Fruit fly (Drosophila melanogaster) whole organism, prepupa: ENCODE data around the gene Snoo.

Experiments used
- Blimp-1 ChIP-seq: fragments of 200-800 bp; sonication (Bioruptor generic); optimal IDR thresholded peaks from 3 replicates; lab custom pipeline; 2017; ENCODE audit warnings: missing biosample characterization, missing genetic modification characterization, mild to moderate bottlenecking, moderate library complexity, missing genetic modification reagents
- CG10631 ChIP-seq: fragments of 200-800 bp; sonication (Bioruptor generic); optimal IDR thresholded peaks from 2 replicates; lab custom pipeline; 2016; ENCODE audit warnings: missing biosample characterization, missing genetic modification characterization
- CG11294 ChIP-seq: fragments of 200-800 bp; sonication (Bioruptor generic); IDR thresholded peaks from 2 replicates; pipeline ENCODE4 v1.3.6; 2022; ENCODE audit warnings: missing biosample characterization, missing genetic modification characterization
- CG11762 ChIP-seq: fragments of 200-800 bp; sonication (Bioruptor generic); optimal IDR thresholded peaks from 3 replicates; lab custom pipeline; 2016; ENCODE audit warnings: missing biosample characterization, missing genetic modification characterization; ENCODE audit not compliant: insufficient read depth
- CG11902 ChIP-seq: fragments of 200-800 bp; sonication (Bioruptor generic); optimal IDR thresholded peaks from 3 replicates; lab custom pipeline; 2016; ENCODE audit warnings: missing biosample characterization, missing genetic modification characterization
- CG15336 ChIP-seq: fragments of 200-800 bp; sonication (Bioruptor generic); IDR thresholded peaks from 2 replicates; pipeline ENCODE4 v1.3.6; 2022; ENCODE audit warnings: missing biosample characterization, missing genetic modification characterization
- CG1621 ChIP-seq: fragments of 200-800 bp; sonication (Bioruptor generic); optimal IDR thresholded peaks from 3 replicates; lab custom pipeline; 2018; ENCODE audit warnings: missing biosample characterization, mild to moderate bottlenecking, missing genetic modification characterization
- CG16779 ChIP-seq: fragments of 200-800 bp; sonication (Bioruptor generic); optimal IDR thresholded peaks from 3 replicates; lab custom pipeline; 2017; ENCODE audit warnings: missing biosample characterization, mild to moderate bottlenecking, missing genetic modification characterization
- CG3032 ChIP-seq: fragments of 200-800 bp; optimal IDR thresholded peaks from 2 replicates; lab custom pipeline; 2019; ENCODE audit warnings: missing biosample characterization, mild to moderate bottlenecking, missing genetic modification characterization, moderate library complexity
- CG31627 ChIP-seq: fragments of 200-800 bp; sonication (Bioruptor generic); optimal IDR thresholded peaks from 3 replicates; lab custom pipeline; 2016; ENCODE audit warnings: missing biosample characterization, missing genetic modification characterization
- CG34406 ChIP-seq: fragments of 200-800 bp; sonication (Bioruptor generic); optimal IDR thresholded peaks from 3 replicates; lab custom pipeline; 2016; ENCODE audit warnings: missing biosample characterization, missing genetic modification characterization
- CG3919 ChIP-seq: fragments of 200-800 bp; sonication (Bioruptor generic); optimal IDR thresholded peaks from 3 replicates; lab custom pipeline; 2016; ENCODE audit warnings: missing biosample characterization, missing genetic modification characterization
- CG4318 ChIP-seq: fragments of 200-800 bp; sonication (Bioruptor generic); optimal IDR thresholded peaks from 3 replicates; lab custom pipeline; 2017; ENCODE audit warnings: missing biosample characterization, mild to moderate bottlenecking, missing genetic modification characterization
- CG6163 ChIP-seq: fragments of 200-800 bp; sonication (Bioruptor generic); IDR thresholded peaks from 3 replicates; pipeline ENCODE4 v1.3.6; 2022; ENCODE audit warnings: missing biosample characterization, missing genetic modification characterization
- CG6276 ChIP-seq: fragments of 200-800 bp; sonication (Bioruptor generic); optimal IDR thresholded peaks from 2 replicates; lab custom pipeline; 2017; ENCODE audit warnings: missing biosample characterization, mild to moderate bottlenecking, missing genetic modification characterization
- CG6792 ChIP-seq: fragments of 200-800 bp; sonication (Bioruptor generic); optimal IDR thresholded peaks from 3 replicates; lab custom pipeline; 2016; ENCODE audit warnings: missing biosample characterization, missing genetic modification characterization
- CG6808 ChIP-seq: fragments of 200-800 bp; sonication (Bioruptor generic); optimal IDR thresholded peaks from 3 replicates; lab custom pipeline; 2017; ENCODE audit warnings: missing biosample characterization, missing genetic modification characterization, mild to moderate bottlenecking, moderate library complexity, missing genetic modification reagents
- CG6854 ChIP-seq: fragments of 200-800 bp; sonication (Bioruptor generic); optimal IDR thresholded peaks from 2 replicates; lab custom pipeline; 2017; ENCODE audit warnings: missing biosample characterization, mild to moderate bottlenecking, missing genetic modification characterization
- CG7368 ChIP-seq: fragments of 200-800 bp; sonication (Bioruptor generic); optimal IDR thresholded peaks from 3 replicates; lab custom pipeline; 2016; ENCODE audit warnings: missing biosample characterization, missing genetic modification characterization
- CG8119 ChIP-seq: fragments of 200-800 bp; sonication (Bioruptor generic); IDR thresholded peaks from 3 replicates; pipeline ENCODE4 v1.3.6; 2022; ENCODE audit warnings: missing biosample characterization, missing genetic modification characterization
- CG8319 ChIP-seq: fragments of 200-800 bp; sonication (Bioruptor generic); optimal IDR thresholded peaks from 3 replicates; lab custom pipeline; 2016; ENCODE audit warnings: missing biosample characterization, missing genetic modification characterization
- CG8632 ChIP-seq: fragments of 200-800 bp; sonication (Bioruptor generic); optimal IDR thresholded peaks from 3 replicates; lab custom pipeline; 2016; ENCODE audit warnings: missing biosample characterization, missing genetic modification characterization
- CG9139 ChIP-seq: fragments of 200-800 bp; sonication (Bioruptor generic); optimal IDR thresholded peaks from 3 replicates; lab custom pipeline; 2017; ENCODE audit warnings: missing biosample characterization, mild to moderate bottlenecking, missing genetic modification characterization
- Eip75B ChIP-seq: fragments of 200-800 bp; sonication (Bioruptor generic); optimal IDR thresholded peaks from 3 replicates; lab custom pipeline; 2016; ENCODE audit warnings: missing biosample characterization, missing genetic modification characterization
- Eip78C ChIP-seq: fragments of 200-800 bp; sonication (Bioruptor generic); peaks from one replicate; lab custom pipeline; 2016; ENCODE audit warnings: missing biosample characterization, missing genetic modification characterization
- Eip93F ChIP-seq: fragments of 200-800 bp; sonication (Bioruptor generic); optimal IDR thresholded peaks from 2 replicates; lab custom pipeline; 2016; ENCODE audit warnings: missing biosample characterization, mild to moderate bottlenecking, missing genetic modification characterization
- Ets21C ChIP-seq: fragments of 200-800 bp; sonication (Bioruptor generic); optimal IDR thresholded peaks from 3 replicates; lab custom pipeline; 2016; ENCODE audit warnings: missing biosample characterization, missing genetic modification characterization
- Ets96B ChIP-seq: fragments of 200-800 bp; optimal IDR thresholded peaks from 2 replicates; lab custom pipeline; 2019; ENCODE audit warnings: missing biosample characterization, mild to moderate bottlenecking, missing genetic modification characterization, moderate library complexity
- Gug ChIP-seq: fragments of 200-800 bp; sonication (Bioruptor generic); IDR thresholded peaks from 2 replicates; pipeline ENCODE4 v1.3.6; 2022; ENCODE audit warnings: missing biosample characterization, missing genetic modification characterization
- Hr38 ChIP-seq: sonication (Bioruptor generic); optimal IDR thresholded peaks from 2 replicates; lab custom pipeline; 2016; ENCODE audit warnings: missing biosample characterization, missing genetic modification characterization
- Hr39 ChIP-seq: fragments of 200-800 bp; sonication (Bioruptor generic); optimal IDR thresholded peaks from 2 replicates; lab custom pipeline; 2016; ENCODE audit warnings: missing biosample characterization, missing genetic modification characterization
- Hr4 ChIP-seq: fragments of 200-800 bp; sonication (Bioruptor generic); optimal IDR thresholded peaks from 3 replicates; lab custom pipeline; 2016; ENCODE audit warnings: missing biosample characterization, missing genetic modification characterization
- Lpt ChIP-seq: fragments of 200-800 bp; sonication (Bioruptor generic); optimal IDR thresholded peaks from 3 replicates; lab custom pipeline; 2016; ENCODE audit warnings: missing biosample characterization, missing genetic modification characterization
- Met ChIP-seq: fragments of 200-800 bp; sonication (Bioruptor generic); optimal IDR thresholded peaks from 3 replicates; lab custom pipeline; 2016; ENCODE audit warnings: missing biosample characterization, missing genetic modification characterization
- OdsH ChIP-seq: fragments of 200-800 bp; sonication (Bioruptor generic); optimal IDR thresholded peaks from 3 replicates; lab custom pipeline; 2016; ENCODE audit warnings: missing biosample characterization, missing genetic modification characterization
- Smox ChIP-seq: fragments of 200-800 bp; sonication (Bioruptor generic); optimal IDR thresholded peaks from 3 replicates; lab custom pipeline; 2016; ENCODE audit warnings: missing biosample characterization, missing genetic modification characterization
- Sox14 ChIP-seq: fragments of 200-800 bp; sonication (Bioruptor generic); optimal IDR thresholded peaks from 3 replicates; lab custom pipeline; 2016; ENCODE audit warnings: missing biosample characterization, missing genetic modification characterization
- Sox15 ChIP-seq: fragments of 200-800 bp; sonication (Bioruptor generic); optimal IDR thresholded peaks from 3 replicates; lab custom pipeline; 2016; ENCODE audit warnings: missing biosample characterization, missing genetic modification characterization
- achi ChIP-seq: fragments of 200-800 bp; sonication (Bioruptor generic); optimal IDR thresholded peaks from 3 replicates; lab custom pipeline; 2016; ENCODE audit warnings: missing biosample characterization, missing genetic modification characterization
- acj6 ChIP-seq: fragments of 200-800 bp; sonication (Bioruptor generic); optimal IDR thresholded peaks from 3 replicates; lab custom pipeline; 2016; ENCODE audit warnings: missing biosample characterization, missing genetic modification characterization
- cyc ChIP-seq: fragments of 200-800 bp; sonication (Bioruptor generic); optimal IDR thresholded peaks from 3 replicates; lab custom pipeline; 2016; ENCODE audit warnings: missing biosample characterization, missing genetic modification characterization
- dac ChIP-seq: fragments of 200-800 bp; sonication (Bioruptor generic); optimal IDR thresholded peaks from 2 replicates; lab custom pipeline; 2017; ENCODE audit warnings: missing biosample characterization, mild to moderate bottlenecking, missing genetic modification characterization
- dsx ChIP-seq: fragments of 200-800 bp; optimal IDR thresholded peaks from 3 replicates; lab custom pipeline; 2019; ENCODE audit warnings: missing biosample characterization, mild to moderate bottlenecking, missing genetic modification characterization, moderate library complexity; ENCODE audit not compliant: poor library complexity, severe bottlenecking
- esn ChIP-seq: fragments of 200-800 bp; sonication (Bioruptor generic); optimal IDR thresholded peaks from 2 replicates; lab custom pipeline; 2016; ENCODE audit warnings: missing biosample characterization, mild to moderate bottlenecking, missing genetic modification characterization, moderate library complexity
- fd59A ChIP-seq: fragments of 200-800 bp; sonication (Bioruptor generic); optimal IDR thresholded peaks from 2 replicates; lab custom pipeline; 2017; ENCODE audit warnings: missing biosample characterization, mild to moderate bottlenecking, missing genetic modification characterization, missing genetic modification reagents
- fd85E ChIP-seq: fragments of 200-800 bp; sonication (Bioruptor generic); optimal IDR thresholded peaks from 3 replicates; lab custom pipeline; 2016; ENCODE audit warnings: missing biosample characterization, missing genetic modification characterization
- fkh ChIP-seq: fragments of 200-800 bp; sonication (Bioruptor generic); optimal IDR thresholded peaks from 3 replicates; lab custom pipeline; 2017; ENCODE audit warnings: missing biosample characterization, mild to moderate bottlenecking, missing genetic modification characterization, moderate library complexity
- lz ChIP-seq: fragments of 200-800 bp; sonication (Bioruptor generic); optimal IDR thresholded peaks from 3 replicates; lab custom pipeline; 2016; ENCODE audit warnings: missing biosample characterization, missing genetic modification characterization
- net ChIP-seq: fragments of 200-800 bp; sonication (Bioruptor generic); optimal IDR thresholded peaks from 3 replicates; lab custom pipeline; 2016; ENCODE audit warnings: missing biosample characterization, missing genetic modification characterization
- spab ChIP-seq: fragments of 200-800 bp; sonication (Bioruptor generic); optimal IDR thresholded peaks from 2 replicates; lab custom pipeline; 2017; ENCODE audit warnings: missing biosample characterization, mild to moderate bottlenecking, missing genetic modification characterization, missing genetic modification reagents
- svp ChIP-seq: fragments of 200-800 bp; sonication (Bioruptor generic); peaks from one replicate; lab custom pipeline; 2016; ENCODE audit warnings: missing biosample characterization, missing genetic modification characterization
- topi ChIP-seq: fragments of 200-800 bp; sonication (Bioruptor generic); optimal IDR thresholded peaks from 3 replicates; lab custom pipeline; 2016; ENCODE audit warnings: missing biosample characterization, missing genetic modification characterization
- vri ChIP-seq: fragments of 200-800 bp; sonication (Bioruptor generic); optimal IDR thresholded peaks from 3 replicates; lab custom pipeline; 2016; ENCODE audit warnings: missing biosample characterization, mild to moderate bottlenecking, missing genetic modification characterization

Gene Snoo

DNA sequence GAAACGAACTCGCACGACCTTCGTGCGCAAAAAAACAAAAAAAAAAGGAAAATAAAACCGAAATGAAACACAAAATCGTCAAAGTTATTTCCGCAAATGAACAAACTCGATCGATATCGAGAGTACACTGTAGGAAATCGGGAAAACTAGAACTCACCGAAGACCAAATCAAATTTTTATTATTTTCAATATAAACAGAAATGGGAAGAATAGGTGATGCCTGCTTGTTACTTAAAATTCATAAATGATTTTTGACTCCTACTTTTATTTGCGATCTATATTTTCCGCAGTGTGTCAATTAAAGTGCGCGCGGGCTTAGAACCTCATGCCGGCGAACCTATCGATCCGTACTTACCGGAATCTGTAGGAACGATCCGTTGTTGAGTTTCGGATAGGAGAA lies 108.3 kb downstream of the Snoo start:
- TF ChIP-seq Eip78C (GFP tag; lab: Kevin White, UChicago): peak; percentile 79
- TF ChIP-seq svp (GFP tag; lab: Kevin White, UChicago): peak; percentile 73
- TF ChIP-seq Ets21C (GFP tag; lab: Kevin White, UChicago): peak; percentile 19
- peak; percentile 30 for TF ChIP-seq CG34406
- TF ChIP-seq CG11902 (GFP tag; lab: Kevin White, UChicago): no peak
- no peak for TF ChIP-seq CG6854 (GFP tag; lab: Kevin White, UChicago)
- no peak for TF ChIP-seq CG8119
- TF ChIP-seq CG7368 (GFP tag; lab: Kevin White, UChicago): peak; percentile 2
- TF ChIP-seq CG8632: peak; percentile 50
- peak; percentile 45 for TF ChIP-seq acj6 (GFP tag; lab: Kevin White, UChicago)
- TF ChIP-seq Sox14 (GFP tag; lab: Kevin White, UChicago): no peak
- TF ChIP-seq Eip93F: no peak
- peak; percentile 38 for TF ChIP-seq cyc (GFP tag; lab: Kevin White, UChicago)
- TF ChIP-seq CG16779 (tag; lab: Kevin White, UChicago): no peak
- TF ChIP-seq CG31627 (GFP tag; lab: Kevin White, UChicago): peak; percentile 34
- peak; percentile 51 for TF ChIP-seq topi
- no peak for TF ChIP-seq fkh (GFP tag; lab: Kevin White, UChicago)
- TF ChIP-seq CG6808 (GFP tag; lab: Kevin White, UChicago): peak; percentile 12
- no peak for TF ChIP-seq dac (GFP tag; lab: Kevin White, UChicago)
- TF ChIP-seq Gug (GFP tag; lab: Robert Waterston, UW): no peak
- TF ChIP-seq vri (GFP tag; lab: Kevin White, UChicago): peak; percentile 3
- TF ChIP-seq fd59A (GFP tag; lab: Kevin White, UChicago): no peak
- TF ChIP-seq CG1621 (tag; lab: Kevin White, UChicago): no peak
- peak; percentile 44 for TF ChIP-seq lz (GFP tag; lab: Kevin White, UChicago)
- no peak for TF ChIP-seq Lpt (GFP tag; lab: Kevin White, UChicago)
- TF ChIP-seq net (GFP tag; lab: Kevin White, UChicago): peak; percentile 46
- TF ChIP-seq Smox (GFP tag; lab: Kevin White, UChicago): peak; percentile 37
- TF ChIP-seq Met (GFP tag; lab: Kevin White, UChicago): peak; percentile 55
- peak; percentile 17 for TF ChIP-seq Sox15 (GFP tag; lab: Kevin White, UChicago)
- peak; percentile 27; the same call in 1 of the 2 replicates for TF ChIP-seq CG15336 (GFP tag; lab: Robert Waterston, UW)
- peak; percentile 40 for TF ChIP-seq Hr39
- TF ChIP-seq CG10631 (GFP tag; lab: Kevin White, UChicago): peak; percentile 35
- TF ChIP-seq OdsH (GFP tag; lab: Kevin White, UChicago): peak; percentile 42
- TF ChIP-seq CG6276: no peak
- no peak for TF ChIP-seq Blimp-1
- TF ChIP-seq Eip75B (GFP tag; lab: Kevin White, UChicago): peak; percentile 30
- TF ChIP-seq spab (GFP tag; lab: Kevin White, UChicago): no peak
- TF ChIP-seq dsx (GFP tag; lab: Kevin White, UChicago): no peak
- peak; percentile 57 for TF ChIP-seq esn
- TF ChIP-seq CG3032 (tag; lab: Kevin White, UChicago): peak; percentile 35
- TF ChIP-seq CG4318: no peak
- TF ChIP-seq CG3919: peak; percentile 55
- peak; percentile 17 for TF ChIP-seq Ets96B (tag; lab: Kevin White, UChicago)
- TF ChIP-seq CG6163 (GFP tag; lab: Robert Waterston, UW): peak; percentile 68; the same call in 2 of the 3 replicates
- no peak for TF ChIP-seq CG9139 (GFP tag; lab: Kevin White, UChicago)
- no peak for TF ChIP-seq CG11294 (GFP tag; lab: Robert Waterston, UW)
- no peak for TF ChIP-seq Hr38 (GFP tag; lab: Kevin White, UChicago)
- TF ChIP-seq fd85E: no peak
- peak; percentile 37 for TF ChIP-seq achi
- peak; percentile 20 for TF ChIP-seq CG6792
- no peak for TF ChIP-seq Hr4 (GFP tag; lab: Kevin White, UChicago)
- peak; percentile 1 for TF ChIP-seq CG8319 (GFP tag; lab: Kevin White, UChicago)
- peak; percentile 17 for TF ChIP-seq CG11762 (GFP tag; lab: Kevin White, UChicago)
